Fruit fly (Drosophila melanogaster): ENCODE results near the gene CG4022.

The CG4022 gene

dm6 chr3L:9373374-9374004, 37.1 kb downstream of the CG4022 start (continued):
- no peak for TF ChIP-seq pho (GFP tag; optimal IDR thresholded peaks at IDR 0.05)
- TF ChIP-seq CG13624 (GFP tag; optimal IDR thresholded peaks at IDR 0.05): no peak
- peak; percentile 40; the same call in 1 of the 2 replicates for TF ChIP-seq CG31224 (GFP tag; IDR thresholded peaks at IDR 0.05)
- peak; percentile 27 for TF ChIP-seq Hmx (GFP tag; optimal IDR thresholded peaks at IDR 0.05)
- peak; percentile 67; the same call in 2 of the 3 replicates for TF ChIP-seq tgo (GFP tag; IDR thresholded peaks at IDR 0.05)
- peak; percentile 6 for TF ChIP-seq chn (GFP tag; optimal IDR thresholded peaks at IDR 0.05)
- TF ChIP-seq cato (GFP tag; optimal IDR thresholded peaks at IDR 0.05; ENCODE audit: borderline replicate concordance): peak; percentile 18
- no peak for TF ChIP-seq gfzf (GFP tag; optimal IDR thresholded peaks at IDR 0.05)
- TF ChIP-seq ranshi (GFP tag; IDR thresholded peaks at IDR 0.05): peak; percentile 66
- peak; percentile 30 for TF ChIP-seq Max (GFP tag; optimal IDR thresholded peaks at IDR 0.05)
- TF ChIP-seq CG7839 (tag; optimal IDR thresholded peaks at IDR 0.05): peak; percentile 75
- TF ChIP-seq CG10267 (tag; optimal IDR thresholded peaks at IDR 0.05): peak; percentile 61
- no peak for TF ChIP-seq CG10959 (GFP tag; IDR thresholded peaks at IDR 0.05)
- peak; percentile 77 for TF ChIP-seq HHEX (GFP tag; optimal IDR thresholded peaks at IDR 0.05)
- no peak for TF ChIP-seq ab (GFP tag; optimal IDR thresholded peaks at IDR 0.05)
- TF ChIP-seq Pdp1 (GFP tag; optimal IDR thresholded peaks at IDR 0.05): peak in 1 of 2 experiments; percentile 19
- TF ChIP-seq ems (GFP tag; optimal IDR thresholded peaks at IDR 0.05): no peak
- peak; percentile 28 for TF ChIP-seq CG10654 (GFP tag; optimal IDR thresholded peaks at IDR 0.05)
- peak; percentile 17 for TF ChIP-seq bab2 (GFP tag; optimal IDR thresholded peaks at IDR 0.05)
- peak; percentile 9 for TF ChIP-seq psq (GFP tag; optimal IDR thresholded peaks at IDR 0.05)
- no peak for TF ChIP-seq Sry-β (GFP tag; optimal IDR thresholded peaks at IDR 0.05)
- TF ChIP-seq Awh (GFP tag; IDR thresholded peaks at IDR 0.05): peak; percentile 87
- no peak for TF ChIP-seq dimm (GFP tag; IDR thresholded peaks at IDR 0.05)
- no peak for TF ChIP-seq vfl (GFP tag; optimal IDR thresholded peaks at IDR 0.05)
- TF ChIP-seq H2.0 (GFP tag; IDR thresholded peaks at IDR 0.05): peak; percentile 54; the same call in 1 of the 2 replicates
- no peak for TF ChIP-seq CG30431 (GFP tag; optimal IDR thresholded peaks at IDR 0.05)
- TF ChIP-seq CG7987 (GFP tag; optimal IDR thresholded peaks at IDR 0.05): peak; percentile 6
- TF ChIP-seq CG6683 (GFP tag; optimal IDR thresholded peaks at IDR 0.05): peak; percentile 36
- peak; percentile 85 for TF ChIP-seq sob (GFP tag; IDR thresholded peaks at IDR 0.05)
- no peak for TF ChIP-seq sc (optimal IDR thresholded peaks at IDR 0.05)
- peak; percentile 55 for TF ChIP-seq sc (GFP tag; optimal IDR thresholded peaks at IDR 0.05)
- peak; percentile 68 for TF ChIP-seq phol (tag; optimal IDR thresholded peaks at IDR 0.05)
- 0 out of 3 replicates have a peak, but pooled peaks have one; percentile 40 for TF ChIP-seq CG3726 (GFP tag; IDR thresholded peaks at IDR 0.05)
- TF ChIP-seq Stat92E (GFP tag; optimal IDR thresholded peaks at IDR 0.05): peak in 1 of 3 experiments; percentile 36
- no peak for TF ChIP-seq NK7.1 (GFP tag; optimal IDR thresholded peaks at IDR 0.05)
- TF ChIP-seq MTF-1 (GFP tag; optimal IDR thresholded peaks at IDR 0.05; ENCODE audit: borderline replicate concordance): peak; percentile 49
- TF ChIP-seq Elba2 (GFP tag; optimal IDR thresholded peaks at IDR 0.05): no peak
- TF ChIP-seq zfh1 (GFP tag; IDR thresholded peaks at IDR 0.05): peak; percentile 77
- no peak for TF ChIP-seq kah (GFP tag; optimal IDR thresholded peaks at IDR 0.05)
- peak; percentile 67 for TF ChIP-seq CG17829 (tag; optimal IDR thresholded peaks at IDR 0.05)
- peak; percentile 94 to 96 for TF ChIP-seq Trl (optimal IDR thresholded peaks at IDR 0.05)
- TF ChIP-seq Trl (GFP tag; optimal IDR thresholded peaks at IDR 0.05): peak; percentile 32
- no peak for TF ChIP-seq CG8290 (GFP tag; optimal IDR thresholded peaks at IDR 0.05)
- TF ChIP-seq CG8290 (tag; optimal IDR thresholded peaks at IDR 0.05): peak in 1 of 2 experiments; percentile 57
- TF ChIP-seq Neu2 (GFP tag; optimal IDR thresholded peaks at IDR 0.05; ENCODE audit: borderline replicate concordance): no peak
- peak; percentile 69 for TF ChIP-seq slbo (GFP tag; IDR thresholded peaks at IDR 0.05)
- peak; percentile 43 for TF ChIP-seq tin (GFP tag; optimal IDR thresholded peaks at IDR 0.05)
- peak; percentile 70 for TF ChIP-seq Fer3 (tag; optimal IDR thresholded peaks at IDR 0.05)
- peak; percentile 83 for TF ChIP-seq gem (tag; optimal IDR thresholded peaks at IDR 0.05)
- TF ChIP-seq otp (GFP tag; IDR thresholded peaks at IDR 0.05): peak; percentile 11; the same call in 1 of the 3 replicates
- no peak for TF ChIP-seq CG12769 (tag; optimal IDR thresholded peaks at IDR 0.05)

All from whole organism, embryonic.